Fruit fly (Drosophila melanogaster): ENCODE data around the gene cin.

DNA sequence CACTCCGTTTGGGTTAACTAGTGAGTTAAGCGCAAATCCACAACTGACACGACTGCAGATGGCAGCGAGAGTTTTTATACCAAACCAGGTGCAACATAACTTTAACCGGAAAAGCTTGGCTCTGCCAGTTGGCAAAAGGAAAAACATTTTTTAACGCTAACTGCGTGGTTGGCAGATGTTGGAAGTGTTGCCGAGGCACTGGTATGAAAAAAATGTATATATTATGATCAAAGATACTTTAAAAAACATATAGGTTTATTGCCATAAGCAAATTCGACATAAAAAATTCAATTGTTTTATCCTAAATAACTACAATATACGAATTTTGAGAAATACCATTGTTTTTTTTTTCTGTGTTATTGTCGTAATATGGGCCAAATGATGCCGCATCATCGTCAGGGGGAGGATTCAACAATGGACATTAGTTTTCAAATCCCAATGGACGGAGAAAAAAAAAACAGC is 11.5 kb downstream of the cin start, which contains the start of gene CG13376:
- TF ChIP-seq CG8478 (optimal IDR thresholded peaks at IDR 0.05) (no peak), CTCF (optimal IDR thresholded peaks at IDR 0.05) (no peak)

All from S2 (cell line).